Worm (Caenorhabditis elegans) whole organism, L2 larva: ENCODE data around the gene F55C9.11.

Experiments used
- F13H6.1 ChIP-seq: sonication (generic microtip); optimal IDR thresholded peaks from 2 replicates; lab custom pipeline; 2016; ENCODE audit warnings: missing genetic modification characterization, missing compliant biosample characterization
- alr-1 ChIP-seq: fragments of 150-350 bp; optimal IDR thresholded peaks from 2 replicates; lab custom pipeline; 2014; ENCODE audit warnings: missing biosample characterization, missing genetic modification characterization
- aly-2 ChIP-seq: fragments of 150-350 bp; optimal IDR thresholded peaks from 2 replicates; lab custom pipeline; 2014; ENCODE audit warnings: missing biosample characterization, missing genetic modification characterization
- ama-1 ChIP-seq: fragments of 150-350 bp; optimal IDR thresholded peaks from 2 replicates; lab custom pipeline; 2018; ENCODE audit warnings: inconsistent platforms
- blmp-1 ChIP-seq: sonication (generic microtip); optimal IDR thresholded peaks from 2 replicates; lab custom pipeline; 2017; ENCODE audit warnings: missing genetic modification characterization, mild to moderate bottlenecking, missing compliant biosample characterization, antibody characterized with exemption, moderate library complexity; ENCODE audit not compliant: insufficient read depth
- ceh-16 ChIP-seq: fragments of 150-350 bp; optimal IDR thresholded peaks from 2 replicates; lab custom pipeline; 2014; ENCODE audit warnings: missing biosample characterization, missing genetic modification characterization
- ceh-82 ChIP-seq: fragments of 150-350 bp; optimal IDR thresholded peaks from 2 replicates; lab custom pipeline; 2014; ENCODE audit warnings: missing biosample characterization, missing genetic modification characterization
- crh-2 ChIP-seq: sonication (generic microtip); optimal IDR thresholded peaks from 2 replicates; lab custom pipeline; 2017; ENCODE audit warnings: missing biosample characterization, missing genetic modification characterization
- dmd-4 ChIP-seq: sonication (generic microtip); optimal IDR thresholded peaks from 2 replicates; lab custom pipeline; 2017; ENCODE audit warnings: missing biosample characterization, missing genetic modification characterization
- egl-27 ChIP-seq: sonication (generic microtip); optimal IDR thresholded peaks from 3 replicates; lab custom pipeline; 2017; ENCODE audit warnings: missing biosample characterization, missing genetic modification reagents, missing genetic modification characterization
- elt-1 ChIP-seq: fragments of 150-350 bp; optimal IDR thresholded peaks from 2 replicates; lab custom pipeline; 2014; ENCODE audit warnings: missing biosample characterization, missing genetic modification characterization
- elt-3 ChIP-seq: sonication (generic microtip); optimal IDR thresholded peaks from 2 replicates; lab custom pipeline; 2017; ENCODE audit warnings: missing biosample characterization, missing genetic modification characterization
- lin-39 ChIP-seq: fragments of 150-350 bp; optimal IDR thresholded peaks from 2 replicates; lab custom pipeline; 2014; ENCODE audit warnings: missing biosample characterization, missing genetic modification reagents, missing genetic modification characterization
- lsy-2 ChIP-seq, 2 experiments: fragments of 150-350 bp in 1 of 2; sonication (generic microtip) in 1 of 2; optimal IDR thresholded peaks; 2 replicates each; lab custom pipeline; 2014 to 2017; ENCODE audit warnings: missing biosample characterization in 2 of 2, missing genetic modification characterization in 2 of 2
- mab-5 ChIP-seq: fragments of 150-350 bp; optimal IDR thresholded peaks from 2 replicates; lab custom pipeline; 2014; ENCODE audit warnings: missing biosample characterization, missing genetic modification characterization
- mbf-1 ChIP-seq: sonication (generic microtip); optimal IDR thresholded peaks from 2 replicates; lab custom pipeline; 2017; ENCODE audit warnings: missing biosample characterization, missing genetic modification characterization
- mdl-1 ChIP-seq, 2 experiments: fragments of 150-350 bp in 1 of 2; sonication (generic microtip) in 1 of 2; optimal IDR thresholded peaks; 2 replicates each; lab custom pipeline; 2017; ENCODE audit warnings: missing biosample characterization in 2 of 2, missing genetic modification characterization in 2 of 2
- nhr-11 ChIP-seq: fragments of 150-350 bp; optimal IDR thresholded peaks from 2 replicates; lab custom pipeline; 2014; ENCODE audit warnings: missing biosample characterization, missing genetic modification characterization
- nhr-129 ChIP-seq: fragments of 150-350 bp; optimal IDR thresholded peaks from 2 replicates; lab custom pipeline; 2014; ENCODE audit warnings: missing biosample characterization, missing genetic modification characterization
- nhr-21 ChIP-seq: fragments of 150-350 bp; optimal IDR thresholded peaks from 2 replicates; lab custom pipeline; 2014; ENCODE audit warnings: missing biosample characterization, missing genetic modification characterization
- nhr-23 ChIP-seq: fragments of 150-350 bp; optimal IDR thresholded peaks from 2 replicates; lab custom pipeline; 2014; ENCODE audit warnings: missing biosample characterization, missing genetic modification reagents, missing genetic modification characterization
- nhr-237 ChIP-seq: fragments of 150-350 bp; optimal IDR thresholded peaks from 2 replicates; lab custom pipeline; 2014; ENCODE audit warnings: missing biosample characterization, missing genetic modification characterization
- nhr-6 ChIP-seq: fragments of 150-350 bp; optimal IDR thresholded peaks from 2 replicates; lab custom pipeline; 2014; ENCODE audit warnings: missing biosample characterization, missing genetic modification characterization
- nhr-77 ChIP-seq: fragments of 150-350 bp; optimal IDR thresholded peaks from 2 replicates; lab custom pipeline; 2014; ENCODE audit warnings: missing biosample characterization, missing genetic modification characterization
- peb-1 ChIP-seq: fragments of 150-350 bp; optimal IDR thresholded peaks from 2 replicates; lab custom pipeline; 2014; ENCODE audit warnings: missing biosample characterization, missing genetic modification characterization
- sem-4 ChIP-seq: fragments of 150-350 bp; optimal IDR thresholded peaks from 2 replicates; lab custom pipeline; 2014; ENCODE audit warnings: missing biosample characterization, missing genetic modification reagents, missing genetic modification characterization
- skn-1 ChIP-seq: sonication (generic microtip); optimal IDR thresholded peaks from 2 replicates; lab custom pipeline; 2017; ENCODE audit warnings: missing biosample characterization, missing genetic modification characterization
- sma-3 ChIP-seq: sonication (generic microtip); optimal IDR thresholded peaks from 2 replicates; lab custom pipeline; 2016; ENCODE audit warnings: missing genetic modification reagents, missing genetic modification characterization, missing compliant biosample characterization
- sma-9 ChIP-seq, 2 experiments: fragments of 150-350 bp in 1 of 2; sonication (generic microtip) in 1 of 2; optimal IDR thresholded peaks; 2 replicates each; lab custom pipeline; 2014 to 2016; ENCODE audit warnings: missing genetic modification characterization in 2 of 2, mild to moderate bottlenecking in 1 of 2, missing biosample characterization in 1 of 2, missing compliant biosample characterization in 1 of 2, missing genetic modification reagents in 1 of 2, moderate library complexity in 1 of 2
- unc-39 ChIP-seq: fragments of 150-350 bp; optimal IDR thresholded peaks from 2 replicates; lab custom pipeline; 2014; ENCODE audit warnings: missing biosample characterization, missing genetic modification characterization
- unc-55 ChIP-seq: fragments of 150-350 bp; sonication (generic microtip); optimal IDR thresholded peaks from 3 replicates; lab custom pipeline; 2014; ENCODE audit warnings: missing biosample characterization, missing genetic modification reagents, missing genetic modification characterization
- zag-1 ChIP-seq: fragments of 150-350 bp; optimal IDR thresholded peaks from 2 replicates; lab custom pipeline; 2014; ENCODE audit warnings: missing biosample characterization, missing genetic modification characterization
- ztf-1 ChIP-seq: fragments of 200-800 bp; sonication (Bioruptor generic); conservative IDR thresholded peaks from 2 replicates; pipeline ENCODE4 v1.3.6; 2022; ENCODE audit warnings: missing genetic modification characterization, missing compliant biosample characterization
- ztf-11 ChIP-seq: sonication (generic microtip); optimal IDR thresholded peaks from 2 replicates; lab custom pipeline; 2017; ENCODE audit warnings: missing biosample characterization, missing genetic modification characterization
- ztf-4 ChIP-seq: fragments of 150-350 bp; optimal IDR thresholded peaks from 2 replicates; lab custom pipeline; 2014; ENCODE audit warnings: missing biosample characterization, missing genetic modification characterization

The F55C9.11 gene

DNA sequence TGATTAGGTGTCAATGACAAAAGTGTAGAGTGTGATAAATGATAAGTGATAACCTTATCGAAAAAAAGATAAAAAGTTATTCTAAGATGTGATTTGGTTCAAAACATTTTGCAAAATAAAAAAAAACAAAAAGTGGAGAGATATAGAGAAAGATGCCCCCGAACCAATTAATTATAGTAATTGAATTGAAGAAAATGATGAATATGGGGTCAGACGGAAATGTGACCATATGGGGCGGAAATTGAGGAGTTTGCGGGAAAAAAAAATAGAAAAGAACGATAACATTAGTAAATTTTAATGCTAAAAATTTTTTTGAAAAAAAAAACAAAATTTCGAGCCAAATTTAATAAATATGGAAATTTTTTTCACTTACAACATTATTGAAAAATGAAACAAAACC lies 45.0 kb upstream of the F55C9.11 start:
- TF ChIP-seq alr-1 (no peak), ztf-1 (GFP tag; lab: Robert Waterston, UW) (no peak), peb-1 (tag; lab: Kevin White, UChicago) (no peak), lin-39 (no peak), mbf-1 (tag; lab: Kevin White, UChicago) (no peak), lsy-2 (tag; optimal IDR thresholded peaks at IDR 0.05; lab: Kevin White, UChicago) (no peak), nhr-77 (tag; lab: Kevin White, UChicago) (no peak), aly-2 (no peak), nhr-6 (tag; lab: Kevin White, UChicago) (no peak), egl-27 (tag; lab: Kevin White, UChicago) (no peak), ztf-11 (tag; lab: Kevin White, UChicago) (no peak), crh-2 (no peak), sma-3 (GFP tag; lab: Kevin White, UChicago) (no peak), ceh-16 (tag; lab: Kevin White, UChicago) (no peak), nhr-23 (tag; lab: Kevin White, UChicago) (no peak), blmp-1 (no peak)

DNA sequence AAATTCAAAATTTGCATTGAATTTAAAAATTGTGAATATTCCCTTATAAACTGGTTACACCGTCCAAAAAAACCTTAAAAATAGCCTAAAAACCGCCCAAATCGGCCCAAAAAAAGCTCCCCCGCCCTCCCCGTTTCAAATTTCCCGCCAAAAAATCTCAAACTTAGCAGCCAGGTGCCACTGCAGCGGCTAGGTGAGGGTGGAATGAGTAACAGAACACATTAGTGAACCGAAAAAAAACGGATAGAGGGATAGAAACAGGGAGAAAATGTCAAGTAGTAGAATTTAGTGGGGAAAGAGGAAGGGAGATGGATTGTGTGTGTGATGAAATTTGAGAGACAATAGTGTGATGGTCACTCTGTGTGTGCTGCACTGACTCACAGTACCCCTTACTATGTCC lies 42.5 kb upstream of the F55C9.11 start:
- TF ChIP-seq alr-1 (no peak), nhr-129 (peak; percentile 15), ztf-1 (GFP tag; lab: Robert Waterston, UW) (no peak)

DNA sequence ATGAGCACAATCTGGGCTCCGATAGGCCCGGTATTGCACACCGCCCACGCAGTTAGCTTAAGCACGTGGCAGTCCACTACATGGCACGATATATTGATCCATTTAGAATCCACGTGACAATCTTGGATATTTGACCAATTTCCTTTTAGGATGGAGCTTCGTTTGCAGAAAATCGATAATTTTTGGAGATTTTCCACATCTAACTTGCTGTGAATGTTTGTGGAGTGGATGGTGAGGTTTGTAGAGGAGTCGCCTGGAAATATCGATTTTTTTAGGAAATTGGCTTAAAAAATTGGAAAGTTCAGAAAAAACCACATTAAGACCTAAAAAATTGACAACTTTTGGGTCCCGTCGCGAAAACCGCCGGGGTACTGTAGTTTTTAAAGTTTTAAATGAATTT lies 27.8 kb upstream of the F55C9.11 start:
- TF ChIP-seq mab-5 (tag; lab: Kevin White, UChicago): no peak
- no peak for TF ChIP-seq nhr-21 (tag; lab: Kevin White, UChicago)
- no peak for TF ChIP-seq nhr-77 (tag; lab: Kevin White, UChicago)
- TF ChIP-seq unc-39: no peak
- TF ChIP-seq skn-1 (tag; lab: Kevin White, UChicago): no peak
- no peak for TF ChIP-seq nhr-11 (tag; lab: Kevin White, UChicago)
- TF ChIP-seq ztf-11 (tag; lab: Kevin White, UChicago): no peak

DNA sequence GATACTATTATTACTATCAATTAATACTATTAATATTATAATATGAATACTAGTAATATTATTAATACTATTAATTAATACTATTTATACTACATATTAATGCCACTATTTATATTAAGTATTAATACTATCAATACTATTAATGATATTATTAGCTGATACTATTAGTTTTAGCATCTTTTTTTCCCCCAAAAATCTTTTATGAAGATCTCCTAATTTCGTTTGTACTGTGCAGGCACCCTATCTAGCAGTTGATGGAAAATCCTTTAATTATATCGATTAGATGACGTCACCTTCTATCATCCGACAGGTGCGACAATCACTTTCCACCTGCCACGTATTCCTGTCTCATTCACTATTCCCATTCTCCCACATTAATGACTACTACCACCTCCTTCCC lies 19.8 kb upstream of the F55C9.11 start, which contains the start of gene fbxb-65:
Gene fbxb-65, plus strand, starts transcription at position 301 of the 400 bp plus-strand sequence.
- TF ChIP-seq nhr-77 (tag; lab: Kevin White, UChicago) (no peak), mdl-1 (tag; optimal IDR thresholded peaks at IDR 0.05; lab: Kevin White, UChicago) (no peak), unc-55 (GFP tag; lab: Kevin White, UChicago) (no peak), dmd-4 (no peak), sma-3 (GFP tag; lab: Kevin White, UChicago) (no peak), sem-4 (no peak), F13H6.1 (tag; lab: Kevin White, UChicago) (no peak), ztf-4 (tag; lab: Kevin White, UChicago) (no peak), zag-1 (tag; lab: Kevin White, UChicago) (no peak), blmp-1 (no peak), elt-3 (tag; lab: Kevin White, UChicago) (no peak)

DNA sequence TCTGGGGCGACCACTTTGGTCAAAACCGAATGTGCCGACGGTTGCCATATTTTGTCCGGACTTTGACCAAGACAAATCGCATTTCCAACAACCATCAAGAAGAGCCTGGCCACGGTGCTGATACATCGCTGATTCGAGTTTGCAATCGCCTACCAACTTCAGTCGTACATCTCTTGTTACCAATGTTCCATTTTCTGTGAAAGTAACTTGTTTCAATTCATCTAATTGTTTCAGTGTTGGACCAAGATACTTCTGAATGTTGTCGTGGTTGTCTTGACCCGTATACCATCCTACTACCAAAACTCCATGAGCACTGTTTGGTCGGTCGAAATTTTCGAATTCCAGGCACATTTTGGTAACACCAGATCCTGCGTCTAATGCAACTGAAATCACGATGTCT lies 15.9 kb upstream of the F55C9.11 start:
- TF ChIP-seq alr-1 (no peak), nhr-129 (no peak), nhr-6 (tag; lab: Kevin White, UChicago) (no peak), nhr-237 (tag; lab: Kevin White, UChicago) (no peak), unc-55 (GFP tag; lab: Kevin White, UChicago) (no peak), ama-1 (lab: Kevin White, UChicago) (no peak), F13H6.1 (tag; lab: Kevin White, UChicago) (no peak), elt-1 (tag; lab: Kevin White, UChicago) (no peak), lsy-2 (tag; optimal IDR thresholded peaks at IDR 0.05; lab: Kevin White, UChicago) (no peak), sma-9 (GFP tag; optimal IDR thresholded peaks at IDR 0.05; lab: Kevin White, UChicago) (no peak), sma-9 (tag; optimal IDR thresholded peaks at IDR 0.05; lab: Kevin White, UChicago) (no peak), egl-27 (tag; lab: Kevin White, UChicago) (no peak), ceh-82 (no peak)
